Fruit fly (Drosophila melanogaster) whole organism, embryonic: ENCODE measurements around the gene shams.
"Not testable (repeated sequence)": the region's sequence is repeated elsewhere in the genome, so short reads cannot be mapped to it uniquely, and the experiment has no call there.

Source experiments
- Bgb ChIP-seq: fragments of 200-800 bp; sonication (Bioruptor generic); IDR thresholded peaks from 2 replicates; pipeline ENCODE4 v1.3.6; 2022; ENCODE audit warnings: missing biosample characterization, missing genetic modification characterization; ENCODE audit not compliant: partially characterized antibody
- CG10431 ChIP-seq: fragments of 200-800 bp; sonication (Bioruptor generic); optimal IDR thresholded peaks from 3 replicates; lab custom pipeline; 2018; ENCODE audit warnings: missing biosample characterization, mild to moderate bottlenecking, missing genetic modification characterization
- CG10654 ChIP-seq: fragments of 200-800 bp; sonication (Bioruptor generic); optimal IDR thresholded peaks from 2 replicates; lab custom pipeline; 2016; ENCODE audit warnings: missing biosample characterization, missing genetic modification characterization
- CG12104 ChIP-seq: fragments of 200-800 bp; sonication (Bioruptor generic); optimal IDR thresholded peaks from 3 replicates; lab custom pipeline; 2016; ENCODE audit warnings: missing biosample characterization, missing genetic modification characterization
- CG12391 ChIP-seq: fragments of 200-800 bp; sonication (Bioruptor generic); optimal IDR thresholded peaks from 3 replicates; lab custom pipeline; 2018; ENCODE audit warnings: missing biosample characterization, mild to moderate bottlenecking, missing genetic modification characterization, moderate library complexity
- CG13296 ChIP-seq: fragments of 200-800 bp; sonication (Bioruptor generic); optimal IDR thresholded peaks from 3 replicates; lab custom pipeline; 2018; ENCODE audit warnings: missing biosample characterization, mild to moderate bottlenecking, missing genetic modification characterization
- CG14710 ChIP-seq: fragments of 200-800 bp; sonication (Bioruptor generic); optimal IDR thresholded peaks from 3 replicates; lab custom pipeline; 2019; ENCODE audit warnings: missing biosample characterization, mild to moderate bottlenecking, missing genetic modification characterization, moderate library complexity
- CG15479 ChIP-seq: fragments of 200-800 bp; sonication (Bioruptor generic); optimal IDR thresholded peaks from 3 replicates; lab custom pipeline; 2019; ENCODE audit warnings: missing biosample characterization, mild to moderate bottlenecking, missing genetic modification characterization, moderate library complexity
- CG16779 ChIP-seq: fragments of 200-800 bp; sonication (Bioruptor generic); IDR thresholded peaks from 2 replicates; pipeline ENCODE4 v1.3.6; 2022; ENCODE audit warnings: missing biosample characterization, missing genetic modification characterization
- CG16815 ChIP-seq: fragments of 200-800 bp; sonication (Bioruptor generic); optimal IDR thresholded peaks from 3 replicates; lab custom pipeline; 2017; ENCODE audit warnings: missing biosample characterization, mild to moderate bottlenecking, missing genetic modification characterization
- CG17328 ChIP-seq: fragments of 200-800 bp; sonication (Bioruptor generic); IDR thresholded peaks from 2 replicates; pipeline ENCODE4 v1.3.6; 2022; ENCODE audit warnings: missing biosample characterization, missing genetic modification characterization
- CG17361 ChIP-seq: fragments of 200-800 bp; sonication (Bioruptor generic); IDR thresholded peaks from 3 replicates; pipeline ENCODE4 v1.3.6; 2022; ENCODE audit warnings: missing biosample characterization, missing genetic modification characterization
- CG17385 ChIP-seq: fragments of 200-800 bp; sonication (Bioruptor generic); optimal IDR thresholded peaks from 3 replicates; lab custom pipeline; 2018; ENCODE audit warnings: missing biosample characterization, mild to moderate bottlenecking, missing genetic modification characterization
- CG18619 ChIP-seq: fragments of 200-800 bp; sonication (Bioruptor generic); optimal IDR thresholded peaks from 3 replicates; lab custom pipeline; 2017; ENCODE audit warnings: missing biosample characterization, mild to moderate bottlenecking, missing genetic modification characterization
- CG30020 ChIP-seq: fragments of 200-800 bp; optimal IDR thresholded peaks from 2 replicates; lab custom pipeline; 2019; ENCODE audit warnings: missing biosample characterization, mild to moderate bottlenecking, missing genetic modification characterization, moderate library complexity
- CG32532 ChIP-seq: fragments of 200-800 bp; sonication (Bioruptor generic); IDR thresholded peaks from 2 replicates; pipeline ENCODE4 v1.3.6; 2022; ENCODE audit warnings: missing biosample characterization, missing genetic modification characterization
- CG43689 ChIP-seq: fragments of 200-800 bp; sonication (Bioruptor generic); IDR thresholded peaks from 2 replicates; pipeline ENCODE4 v1.3.6; 2022; ENCODE audit warnings: missing biosample characterization, missing genetic modification characterization
- CG4424 ChIP-seq: fragments of 200-800 bp; sonication (Bioruptor generic); optimal IDR thresholded peaks from 3 replicates; lab custom pipeline; 2016; ENCODE audit warnings: missing biosample characterization, missing genetic modification characterization
- CG6791 ChIP-seq: fragments of 200-800 bp; sonication (Bioruptor generic); IDR thresholded peaks from 3 replicates; pipeline ENCODE4 v1.3.6; 2022; ENCODE audit warnings: missing biosample characterization, missing genetic modification characterization; ENCODE audit not compliant: partially characterized antibody
- CG7271 ChIP-seq: fragments of 200-800 bp; sonication (Bioruptor generic); optimal IDR thresholded peaks from 2 replicates; lab custom pipeline; 2018; ENCODE audit warnings: missing biosample characterization, mild to moderate bottlenecking, missing genetic modification characterization, moderate library complexity
- CG7357 ChIP-seq: fragments of 200-800 bp; sonication (Bioruptor generic); IDR thresholded peaks from 3 replicates; pipeline ENCODE4 v1.3.6; 2022; ENCODE audit warnings: missing biosample characterization, missing genetic modification characterization
- CG9609 ChIP-seq: fragments of 200-800 bp; sonication (Bioruptor generic); optimal IDR thresholded peaks from 3 replicates; lab custom pipeline; 2016; ENCODE audit warnings: missing biosample characterization, missing genetic modification characterization
- CG9876 ChIP-seq: fragments of 200-800 bp; sonication (Bioruptor generic); optimal IDR thresholded peaks from 2 replicates; lab custom pipeline; 2016; ENCODE audit warnings: missing biosample characterization, missing genetic modification characterization
- D ChIP-seq, 2 experiments: fragments of 200-800 bp in 1 of 2; fragments of >200 bp in 1 of 2; sonication (Bioruptor generic) in 1 of 2; optimal IDR thresholded peaks; 2 replicates in 1 of 2; 3 replicates in 1 of 2; lab custom pipeline; 2017; ENCODE audit warnings: mild to moderate bottlenecking in 1 of 2, missing biosample characterization in 1 of 2, missing genetic modification characterization in 1 of 2, missing genetic modification reagents in 1 of 2
- Dref ChIP-seq: fragments of 200-800 bp; sonication (Bioruptor generic); IDR thresholded peaks from 2 replicates; pipeline ENCODE4 v1.3.6; 2022; ENCODE audit warnings: missing biosample characterization, missing genetic modification characterization
- Fer1 ChIP-seq: fragments of 200-800 bp; sonication (Bioruptor generic); optimal IDR thresholded peaks from 2 replicates; lab custom pipeline; 2017; ENCODE audit warnings: missing biosample characterization, mild to moderate bottlenecking, missing genetic modification characterization
- H2.0 ChIP-seq: fragments of 200-800 bp; sonication (Bioruptor generic); IDR thresholded peaks from 2 replicates; pipeline ENCODE4 v1.3.6; 2022; ENCODE audit warnings: missing biosample characterization, missing genetic modification characterization
- Med ChIP-seq: fragments of 200-800 bp; sonication (Bioruptor generic); peaks from one replicate; lab custom pipeline; 2016; ENCODE audit warnings: missing biosample characterization, missing genetic modification characterization, mild to moderate bottlenecking, inconsistent platforms, moderate library complexity
- NC2β ChIP-seq: fragments of 200-800 bp; sonication (Bioruptor generic); optimal IDR thresholded peaks from 2 replicates; lab custom pipeline; 2016; ENCODE audit warnings: missing biosample characterization, missing genetic modification characterization
- Sry-δ ChIP-seq: fragments of 200-800 bp; sonication (Bioruptor generic); optimal IDR thresholded peaks from 2 replicates; lab custom pipeline; 2016; ENCODE audit warnings: missing biosample characterization, missing genetic modification characterization
- YL-1 ChIP-seq: fragments of 200-800 bp; sonication (Bioruptor generic); optimal IDR thresholded peaks from 3 replicates; lab custom pipeline; 2017; ENCODE audit warnings: missing biosample characterization, mild to moderate bottlenecking, missing genetic modification characterization
- bsh ChIP-seq, 2 experiments: fragments of 200-800 bp; sonication (Bioruptor generic); optimal IDR thresholded peaks; 2 replicates each; lab custom pipeline; 2017 to 2018; ENCODE audit warnings: mild to moderate bottlenecking in 2 of 2, missing biosample characterization in 2 of 2, missing genetic modification characterization in 2 of 2, moderate library complexity in 1 of 2
- cas ChIP-seq: fragments of 200-800 bp; sonication (Bioruptor generic); IDR thresholded peaks from 2 replicates; pipeline ENCODE4 v1.3.6; 2022; ENCODE audit warnings: missing biosample characterization, missing genetic modification characterization
- danr ChIP-seq: fragments of 200-800 bp; sonication (Bioruptor generic); IDR thresholded peaks from 2 replicates; pipeline ENCODE4 v1.3.6; 2022; ENCODE audit warnings: missing biosample characterization, missing genetic modification characterization
- dmrt11E ChIP-seq: fragments of 200-800 bp; sonication (Bioruptor generic); optimal IDR thresholded peaks from 3 replicates; lab custom pipeline; 2018; ENCODE audit warnings: missing biosample characterization, mild to moderate bottlenecking, missing genetic modification characterization, moderate library complexity
- esg ChIP-seq: fragments of 200-800 bp; sonication (Bioruptor generic); conservative IDR thresholded peaks from 2 replicates; pipeline ENCODE4 v1.3.6; 2022; ENCODE audit warnings: missing biosample characterization, missing genetic modification characterization
- ewg ChIP-seq: fragments of 200-800 bp; sonication (Bioruptor generic); optimal IDR thresholded peaks from 3 replicates; lab custom pipeline; 2017; ENCODE audit warnings: mild to moderate bottlenecking, missing biosample characterization, missing genetic modification reagents, missing genetic modification characterization
- fd3F ChIP-seq: fragments of 200-800 bp; sonication (Bioruptor generic); optimal IDR thresholded peaks from 2 replicates; lab custom pipeline; 2018; ENCODE audit warnings: missing biosample characterization, mild to moderate bottlenecking, missing genetic modification characterization, moderate library complexity
- gsb ChIP-seq: fragments of 200-800 bp; sonication (Bioruptor generic); IDR thresholded peaks from 2 replicates; pipeline ENCODE4 v1.3.6; 2022; ENCODE audit warnings: missing biosample characterization, missing genetic modification characterization
- ham ChIP-seq: fragments of 200-800 bp; sonication (Bioruptor generic); IDR thresholded peaks from 2 replicates; pipeline ENCODE4 v1.3.6; 2022; ENCODE audit warnings: missing biosample characterization, missing genetic modification characterization
- mld ChIP-seq: fragments of 200-800 bp; sonication (Bioruptor generic); IDR thresholded peaks from 3 replicates; pipeline ENCODE4 v1.3.6; 2022; ENCODE audit warnings: missing biosample characterization, missing genetic modification characterization; ENCODE audit not compliant: partially characterized antibody
- nmo ChIP-seq: fragments of 200-800 bp; sonication (Bioruptor generic); optimal IDR thresholded peaks from 2 replicates; lab custom pipeline; 2018; ENCODE audit warnings: missing biosample characterization, mild to moderate bottlenecking, missing genetic modification characterization, moderate library complexity
- nom ChIP-seq: fragments of 200-800 bp; sonication (Bioruptor generic); optimal IDR thresholded peaks from 2 replicates; lab custom pipeline; 2017; ENCODE audit warnings: missing biosample characterization, missing genetic modification characterization, mild to moderate bottlenecking, moderate library complexity, missing genetic modification reagents
- sc ChIP-seq, 3 experiments: fragments of >200 bp in 2 of 3; fragments of 200-800 bp in 1 of 3; sonication (Bioruptor generic) in 1 of 3; optimal IDR thresholded peaks; 2 replicates in 2 of 3; 3 replicates in 1 of 3; lab custom pipeline; 2017; ENCODE audit warnings: mild to moderate bottlenecking in 1 of 3, missing biosample characterization in 1 of 3, missing genetic modification characterization in 1 of 3, missing genetic modification reagents in 1 of 3
- sens-2 ChIP-seq: fragments of 200-800 bp; sonication (Bioruptor generic); IDR thresholded peaks from 2 replicates; pipeline ENCODE4 v1.3.6; 2022; ENCODE audit warnings: missing biosample characterization, missing genetic modification characterization
- tio ChIP-seq: fragments of 200-800 bp; sonication (Bioruptor generic); optimal IDR thresholded peaks from 2 replicates; lab custom pipeline; 2017; ENCODE audit warnings: missing biosample characterization, missing genetic modification characterization, inconsistent platforms
- toy ChIP-seq: fragments of 200-800 bp; sonication (Bioruptor generic); IDR thresholded peaks from 2 replicates; pipeline ENCODE4 v1.3.6; 2022; ENCODE audit warnings: missing biosample characterization, missing genetic modification characterization
- z ChIP-seq: fragments of 200-800 bp; sonication (Bioruptor generic); IDR thresholded peaks from 3 replicates; pipeline ENCODE4 v1.3.6; 2022; ENCODE audit warnings: missing biosample characterization, missing genetic modification characterization

shams gene

DNA sequence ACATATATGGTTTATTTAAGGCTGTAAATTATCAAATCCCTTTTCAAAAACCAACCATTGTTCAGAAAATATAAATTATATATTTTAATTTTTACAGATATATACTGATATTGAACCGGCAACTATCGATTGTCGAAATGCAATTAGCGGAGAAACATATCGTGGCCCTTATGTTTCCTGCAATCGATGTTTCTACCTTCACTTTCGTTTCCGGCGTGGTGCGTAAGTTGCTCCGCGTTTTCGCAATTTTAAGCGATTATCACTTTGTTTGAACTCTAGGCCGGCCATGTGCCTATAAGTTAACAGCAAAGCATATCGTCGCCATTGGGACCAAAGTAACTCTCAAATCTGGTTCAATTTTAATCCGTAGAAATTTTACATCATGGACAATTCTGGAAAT lies 48.9 kb upstream of the shams start, which contains the start of gene vig2 (continued):
- TF ChIP-seq CG10654 (GFP tag; lab: Kevin White, UChicago) (peak; percentile 28), CG18619 (GFP tag; lab: Kevin White, UChicago) (peak; percentile 71), z (GFP tag; lab: Robert Waterston, UW) (0 out of 3 replicates have a peak, but pooled peaks have one; percentile 33), NC2β (GFP tag; lab: Kevin White, UChicago) (peak; percentile 22), dmrt11E (tag; lab: Kevin White, UChicago) (peak; percentile 17), toy (GFP tag; lab: Robert Waterston, UW) (peak; percentile 57; the same call in 1 of the 2 replicates), D (GFP tag; optimal IDR thresholded peaks at IDR 0.05; lab: Kevin White, UChicago) (peak; percentile 2), CG15479 (peak; percentile 46), YL-1 (GFP tag; lab: Kevin White, UChicago) (peak; percentile 36), gsb (GFP tag; lab: Robert Waterston, UW) (peak; percentile 49; the same call in 1 of the 2 replicates), CG13296 (GFP tag; lab: Kevin White, UChicago) (peak; percentile 56), CG14710 (tag; lab: Kevin White, UChicago) (peak; percentile 43), H2.0 (GFP tag; lab: Robert Waterston, UW) (peak; percentile 85), fd3F (GFP tag; lab: Kevin White, UChicago) (peak; percentile 57), nmo (GFP tag; lab: Kevin White, UChicago) (peak; percentile 55), CG4424 (GFP tag; lab: Kevin White, UChicago) (peak; percentile 4), CG9876 (peak; percentile 4), cas (0 out of 2 replicates have a peak, but pooled peaks have one; percentile 6), Bgb (GFP tag; lab: Robert Waterston, UW) (peak; percentile 92), esg (peak; percentile 34; the same call in 1 of the 2 replicates), CG9609 (GFP tag; lab: Kevin White, UChicago) (peak; percentile 30), CG6791 (GFP tag; lab: Robert Waterston, UW) (peak; percentile 97), CG12391 (peak; percentile 27), nom (GFP tag; lab: Kevin White, UChicago) (peak; percentile 26), CG16815 (GFP tag; lab: Kevin White, UChicago) (peak; percentile 7), ewg (peak; percentile 22), CG16779 (GFP tag; lab: Robert Waterston, UW) (peak; percentile 66; the same call in 1 of the 2 replicates), Sry-δ (GFP tag; lab: Kevin White, UChicago) (peak; percentile 56), ham (GFP tag; lab: Robert Waterston, UW) (peak; percentile 68; the same call in 1 of the 2 replicates), Dref (GFP tag; lab: Robert Waterston, UW) (peak; percentile 92), sc (GFP tag; optimal IDR thresholded peaks at IDR 0.05; lab: Kevin White, UChicago) (peak; percentile 3), CG30020 (peak; percentile 25), sens-2 (peak; percentile 79; the same call in 1 of the 2 replicates), Med (peak; percentile 92), Fer1 (GFP tag; lab: Kevin White, UChicago) (peak; percentile 13), CG7357 (GFP tag; lab: Robert Waterston, UW) (0 out of 3 replicates have a peak, but pooled peaks have one; percentile 31), CG17361 (peak; percentile 67; the same call in 2 of the 3 replicates), CG7271 (peak; percentile 75), CG17328 (GFP tag; lab: Robert Waterston, UW) (peak; percentile 84), CG17385 (GFP tag; lab: Kevin White, UChicago) (peak; percentile 60), CG10431 (GFP tag; lab: Kevin White, UChicago) (peak; percentile 54), tio (GFP tag; lab: Kevin White, UChicago) (peak; percentile 1), danr (GFP tag; lab: Robert Waterston, UW) (0 out of 2 replicates have a peak, but pooled peaks have one; percentile 8), CG32532 (GFP tag; lab: Robert Waterston, UW) (peak; percentile 90), CG12104 (GFP tag; lab: Kevin White, UChicago) (peak; percentile 54), CG43689 (GFP tag; lab: Robert Waterston, UW) (peak; percentile 77), bsh (GFP tag; optimal IDR thresholded peaks at IDR 0.05; lab: Kevin White, UChicago) (peak in 1 of 2 experiments; percentile 25), mld (GFP tag; lab: Robert Waterston, UW) (peak; percentile 91)
- not testable (repeated sequence) for TF ChIP-seq D, sc (optimal IDR thresholded peaks at IDR 0.05; lab: Kevin White, UChicago)
